Worm (Caenorhabditis elegans): ENCODE data around the gene clec-265.
A peak's percentile ranks its signal among the peaks of the same experiment; 100 is the strongest.

DNA sequence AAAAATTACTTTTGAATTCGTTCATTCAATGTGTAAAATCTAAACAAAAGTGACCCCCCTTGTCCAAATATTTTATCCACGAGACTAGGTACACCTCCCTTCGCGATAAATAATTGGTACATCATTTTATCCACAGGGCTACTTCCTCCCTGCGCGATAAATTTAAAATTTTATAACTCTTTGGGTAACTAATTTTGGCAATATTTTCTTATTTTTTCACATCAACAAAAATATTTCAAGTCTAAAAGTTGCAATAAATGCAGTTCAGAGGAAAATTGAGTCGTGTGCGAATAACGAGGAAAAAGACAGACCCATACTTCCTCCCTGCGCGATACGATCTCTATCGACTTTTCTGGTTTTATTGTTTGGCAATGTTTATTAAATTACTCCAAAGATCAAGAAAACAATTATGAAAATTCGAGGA lies 34.6 kb upstream of the clec-265 start:
- TF ChIP-seq nfya-1 (tag; optimal IDR thresholded peaks at IDR 0.05), result peak; percentile 97
- no peak for TF ChIP-seq dmd-4 (tag; optimal IDR thresholded peaks at IDR 0.05; ENCODE audit: borderline replicate concordance)
- TF ChIP-seq nhr-11 (tag; optimal IDR thresholded peaks at IDR 0.05), result peak; percentile 94
- no peak for TF ChIP-seq ama-1 (optimal IDR thresholded peaks at IDR 0.05)
- peak; percentile 6 for TF ChIP-seq odd-2 (tag; optimal IDR thresholded peaks at IDR 0.05)
- TF ChIP-seq ceh-6 (GFP tag; optimal IDR thresholded peaks at IDR 0.05), result peak; percentile 10
- TF ChIP-seq unc-42 (tag; optimal IDR thresholded peaks at IDR 0.05), result peak; percentile 95

All from whole organism, late embryonic.